Fruit fly (Drosophila melanogaster): ENCODE data around the gene CG15312.

Gene CG15312

DNA sequence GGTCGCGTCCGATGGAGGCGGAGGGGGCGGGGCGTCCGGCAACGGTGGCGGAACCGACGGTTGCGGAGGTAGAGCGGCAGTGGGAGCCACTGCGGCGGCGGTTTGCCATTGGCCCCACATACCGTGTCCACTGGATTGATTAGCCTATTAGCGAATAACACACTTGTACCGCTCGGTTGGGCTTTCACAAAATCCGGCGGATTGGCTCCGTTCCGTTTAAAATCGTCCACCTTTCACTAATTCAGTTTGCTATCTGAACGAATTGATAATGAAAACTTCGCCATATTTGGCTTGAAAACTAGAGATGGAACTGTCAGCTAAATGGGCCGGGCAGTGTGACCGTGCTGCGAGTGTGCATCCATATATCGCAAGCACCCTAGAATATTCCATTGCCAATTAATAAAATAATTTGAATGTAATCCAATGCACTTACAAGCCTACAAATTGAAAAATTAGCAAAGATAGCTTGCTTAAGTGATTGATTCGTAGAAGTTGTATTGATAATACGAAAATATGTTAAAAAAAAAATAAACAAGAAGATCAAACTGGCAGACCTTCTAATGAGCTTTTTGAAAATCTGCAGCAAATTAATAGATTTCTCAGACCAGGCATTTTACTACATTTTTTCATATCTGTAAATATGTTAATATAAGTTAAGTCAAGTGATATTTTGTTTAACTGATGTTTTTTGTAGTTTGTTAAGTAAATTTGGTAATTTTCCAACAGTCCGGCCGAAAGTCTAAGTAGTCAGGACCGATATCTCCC lies 11.7 kb upstream of the CG15312 start, which contains the start of gene ZAP3 (continued):
- TF ChIP-seq CG9797 (GFP tag; optimal IDR thresholded peaks at IDR 0.05): peak; percentile 51
- TF ChIP-seq hbn (GFP tag; IDR thresholded peaks at IDR 0.05; ENCODE audit: partially characterized antibody): peak; percentile 31; the same call in 1 of the 2 replicates
- 0 out of 2 replicates have a peak, but pooled peaks have one; percentile 15 for TF ChIP-seq CG3847 (GFP tag; IDR thresholded peaks at IDR 0.05)
- 0 out of 2 replicates have a peak, but pooled peaks have one; percentile 6 for TF ChIP-seq CG6272 (GFP tag; IDR thresholded peaks at IDR 0.05)
- TF ChIP-seq HmgD (GFP tag; optimal IDR thresholded peaks at IDR 0.05): no peak
- no peak for TF ChIP-seq cas (GFP tag; IDR thresholded peaks at IDR 0.05)
- peak; percentile 35; the same call in 1 of the 2 replicates for TF ChIP-seq MBD-R2 (GFP tag; IDR thresholded peaks at IDR 0.05)
- no peak for TF ChIP-seq Bteb2 (GFP tag; optimal IDR thresholded peaks at IDR 0.05)
- no peak for TF ChIP-seq CG7987 (GFP tag; optimal IDR thresholded peaks at IDR 0.05)
- TF ChIP-seq bbx (GFP tag; IDR thresholded peaks at IDR 0.05; ENCODE audit: partially characterized antibody): peak; percentile 40; the same call in 1 of the 2 replicates
- no peak for TF ChIP-seq CG17385 (GFP tag; optimal IDR thresholded peaks at IDR 0.05)
- TF ChIP-seq CG10147 (GFP tag; optimal IDR thresholded peaks at IDR 0.05): no peak
- peak; percentile 51; the same call in 1 of the 3 replicates for TF ChIP-seq CG6791 (GFP tag; IDR thresholded peaks at IDR 0.05; ENCODE audit: partially characterized antibody)
- peak; percentile 52; the same call in 2 of the 3 replicates for TF ChIP-seq CG16813 (GFP tag; IDR thresholded peaks at IDR 0.05; ENCODE audit: partially characterized antibody)
- no peak for TF ChIP-seq hkb (optimal IDR thresholded peaks at IDR 0.05)
- TF ChIP-seq hkb (GFP tag; IDR thresholded peaks at IDR 0.05): no peak
- TF ChIP-seq slp2 (GFP tag; optimal IDR thresholded peaks at IDR 0.05): no peak
- TF ChIP-seq CG17186 (GFP tag; optimal IDR thresholded peaks at IDR 0.05): no peak
- no peak for TF ChIP-seq odd (GFP tag; optimal IDR thresholded peaks at IDR 0.05)
- TF ChIP-seq CG3281 (GFP tag; optimal IDR thresholded peaks at IDR 0.05): no peak
- no peak for TF ChIP-seq yki (optimal IDR thresholded peaks at IDR 0.05)
- TF ChIP-seq BEAF-32 (GFP tag; optimal IDR thresholded peaks at IDR 0.05): peak; percentile 70
- no peak for TF ChIP-seq CG18764 (GFP tag; optimal IDR thresholded peaks at IDR 0.05)
- TF ChIP-seq Elba2 (GFP tag; optimal IDR thresholded peaks at IDR 0.05): no peak
- TF ChIP-seq CG14667 (GFP tag; IDR thresholded peaks at IDR 0.05): no peak
- TF ChIP-seq CG31365 (tag; optimal IDR thresholded peaks at IDR 0.05): no peak
- peak; percentile 67 for TF ChIP-seq row (GFP tag; IDR thresholded peaks at IDR 0.05)
- TF ChIP-seq Dll (GFP tag; IDR thresholded peaks at IDR 0.05; ENCODE audit: partially characterized antibody): no peak
- no peak for TF ChIP-seq CG32772 (GFP tag; IDR thresholded peaks at IDR 0.05)
- TF ChIP-seq Side (GFP tag; optimal IDR thresholded peaks at IDR 0.05): no peak
- TF ChIP-seq CG4360 (GFP tag; IDR thresholded peaks at IDR 0.05): no peak
- TF ChIP-seq NK7.1 (GFP tag; optimal IDR thresholded peaks at IDR 0.05): no peak
- TF ChIP-seq Doc3 (GFP tag; IDR thresholded peaks at IDR 0.05; ENCODE audit: partially characterized antibody): peak; percentile 37; the same call in 1 of the 3 replicates
- TF ChIP-seq HLHmδ (GFP tag; optimal IDR thresholded peaks at IDR 0.05): no peak
- peak; percentile 30; the same call in 2 of the 3 replicates for TF ChIP-seq HLH4C (GFP tag; IDR thresholded peaks at IDR 0.05; ENCODE audit: partially characterized antibody)
- peak; percentile 88 for TF ChIP-seq MESR4 (GFP tag; optimal IDR thresholded peaks at IDR 0.05)
- no peak for TF ChIP-seq pfk (GFP tag; optimal IDR thresholded peaks at IDR 0.05)
- TF ChIP-seq Abd-B (GFP tag; optimal IDR thresholded peaks at IDR 0.05): no peak
- TF ChIP-seq CG7963 (GFP tag; IDR thresholded peaks at IDR 0.05; ENCODE audit: partially characterized antibody): peak; percentile 40; the same call in 1 of the 3 replicates
- no peak for TF ChIP-seq Trl (optimal IDR thresholded peaks at IDR 0.05)
- no peak for TF ChIP-seq Trl (GFP tag; optimal IDR thresholded peaks at IDR 0.05)
- TF ChIP-seq CG34422 (GFP tag; IDR thresholded peaks at IDR 0.05): peak; percentile 28; the same call in 1 of the 3 replicates
- TF ChIP-seq CG11560 (tag; IDR thresholded peaks at IDR 0.05): no peak
- TF ChIP-seq caup (GFP tag; optimal IDR thresholded peaks at IDR 0.05; ENCODE audit: severe bottlenecking): no peak
- no peak for TF ChIP-seq Lim3 (GFP tag; IDR thresholded peaks at IDR 0.05)
- TF ChIP-seq Lhr (GFP tag; optimal IDR thresholded peaks at IDR 0.05): no peak
- TF ChIP-seq sna (GFP tag; IDR thresholded peaks at IDR 0.05; ENCODE audit: partially characterized antibody): no peak
- no peak for TF ChIP-seq br (optimal IDR thresholded peaks at IDR 0.05)
- peak; percentile 61 for TF ChIP-seq CG42726 (GFP tag; IDR thresholded peaks at IDR 0.05; ENCODE audit: partially characterized antibody)
